Fruit fly (Drosophila melanogaster) whole organism, embryonic: ENCODE measurements around the gene CG12171.

Source experiments
- ATbp ChIP-seq: fragments of 200-800 bp; sonication (Bioruptor generic); optimal IDR thresholded peaks from 2 replicates; lab custom pipeline; 2017; ENCODE audit warnings: missing biosample characterization, mild to moderate bottlenecking, missing genetic modification characterization, missing genetic modification reagents
- BtbVII ChIP-seq: fragments of 200-800 bp; sonication (Bioruptor generic); optimal IDR thresholded peaks from 3 replicates; lab custom pipeline; 2017; ENCODE audit warnings: missing biosample characterization, mild to moderate bottlenecking, missing genetic modification characterization
- CG10209 ChIP-seq: fragments of 200-800 bp; sonication (Bioruptor generic); optimal IDR thresholded peaks from 3 replicates; lab custom pipeline; 2017; ENCODE audit warnings: missing biosample characterization, mild to moderate bottlenecking, missing genetic modification characterization, missing genetic modification reagents
- CG10543 ChIP-seq: fragments of 200-800 bp; sonication (Bioruptor generic); optimal IDR thresholded peaks from 3 replicates; lab custom pipeline; 2017; ENCODE audit warnings: missing biosample characterization, mild to moderate bottlenecking, missing genetic modification characterization, moderate library complexity
- CG11695 ChIP-seq: fragments of 200-800 bp; sonication (Bioruptor generic); IDR thresholded peaks from 3 replicates; pipeline ENCODE4 v1.3.6; 2022; ENCODE audit warnings: missing biosample characterization, missing genetic modification characterization
- CG12744 ChIP-seq: fragments of 200-800 bp; sonication (Bioruptor generic); optimal IDR thresholded peaks from 2 replicates; lab custom pipeline; 2016; ENCODE audit warnings: missing biosample characterization, missing genetic modification characterization
- CG13624 ChIP-seq: fragments of 200-800 bp; sonication (Bioruptor generic); optimal IDR thresholded peaks from 2 replicates; lab custom pipeline; 2016; ENCODE audit warnings: missing biosample characterization, missing genetic modification characterization
- CG14050 ChIP-seq: fragments of 200-800 bp; sonication (Bioruptor generic); IDR thresholded peaks from 3 replicates; pipeline ENCODE4 v1.3.6; 2022; ENCODE audit warnings: missing biosample characterization, missing genetic modification characterization
- CG17385 ChIP-seq: fragments of 200-800 bp; sonication (Bioruptor generic); optimal IDR thresholded peaks from 3 replicates; lab custom pipeline; 2018; ENCODE audit warnings: missing biosample characterization, mild to moderate bottlenecking, missing genetic modification characterization
- CG1792 ChIP-seq: fragments of 200-800 bp; sonication (Bioruptor generic); optimal IDR thresholded peaks from 2 replicates; lab custom pipeline; 2016; ENCODE audit warnings: missing biosample characterization, missing genetic modification characterization
- CG18011 ChIP-seq: fragments of 200-800 bp; sonication (Bioruptor generic); optimal IDR thresholded peaks from 2 replicates; lab custom pipeline; 2017; ENCODE audit warnings: missing biosample characterization, missing genetic modification characterization, mild to moderate bottlenecking, moderate library complexity, missing genotype
- CG1832 ChIP-seq: fragments of 200-800 bp; sonication (Bioruptor generic); optimal IDR thresholded peaks from 2 replicates; lab custom pipeline; 2017; ENCODE audit warnings: missing biosample characterization, mild to moderate bottlenecking, missing genetic modification characterization, inconsistent platforms
- CG18764 ChIP-seq: fragments of 200-800 bp; sonication (Bioruptor generic); optimal IDR thresholded peaks from 3 replicates; lab custom pipeline; 2016; ENCODE audit warnings: missing biosample characterization, missing genetic modification characterization
- CG2120 ChIP-seq: fragments of 200-800 bp; sonication (Bioruptor generic); optimal IDR thresholded peaks from 3 replicates; lab custom pipeline; 2016; ENCODE audit warnings: missing biosample characterization, missing genetic modification characterization
- CG4820 ChIP-seq: fragments of 200-800 bp; sonication (Bioruptor generic); optimal IDR thresholded peaks from 3 replicates; lab custom pipeline; 2016; ENCODE audit warnings: missing biosample characterization, missing genetic modification characterization
- CG6254 ChIP-seq: fragments of 200-800 bp; sonication (Bioruptor generic); optimal IDR thresholded peaks from 3 replicates; lab custom pipeline; 2017; ENCODE audit warnings: mild to moderate bottlenecking, missing biosample characterization, missing genetic modification reagents, missing genetic modification characterization
- CG6813 ChIP-seq: fragments of 200-800 bp; sonication (Bioruptor generic); optimal IDR thresholded peaks from 2 replicates; lab custom pipeline; 2017; ENCODE audit warnings: missing biosample characterization, missing genetic modification characterization, mild to moderate bottlenecking, moderate library complexity, missing genetic modification reagents
- CG7987 ChIP-seq: fragments of 200-800 bp; sonication (Bioruptor generic); optimal IDR thresholded peaks from 2 replicates; lab custom pipeline; 2018; ENCODE audit warnings: missing biosample characterization, mild to moderate bottlenecking, missing genetic modification characterization, moderate library complexity
- CG8089 ChIP-seq: fragments of 200-800 bp; sonication (Bioruptor generic); optimal IDR thresholded peaks from 3 replicates; lab custom pipeline; 2016; ENCODE audit warnings: missing biosample characterization, missing genetic modification characterization
- CG9215 ChIP-seq: fragments of 200-800 bp; sonication (Bioruptor generic); IDR thresholded peaks from 2 replicates; pipeline ENCODE4 v1.3.6; 2022; ENCODE audit warnings: missing biosample characterization, missing genetic modification characterization
- CG9727 ChIP-seq: fragments of 200-800 bp; sonication (Bioruptor generic); optimal IDR thresholded peaks from 3 replicates; lab custom pipeline; 2017; ENCODE audit warnings: missing biosample characterization, mild to moderate bottlenecking, missing genetic modification characterization
- Chrac-16 ChIP-seq: fragments of 200-800 bp; sonication (Bioruptor generic); optimal IDR thresholded peaks from 3 replicates; lab custom pipeline; 2016; ENCODE audit warnings: missing biosample characterization, missing genetic modification characterization
- CoRest ChIP-seq: fragments of 200-800 bp; sonication (Bioruptor generic); optimal IDR thresholded peaks from 3 replicates; lab custom pipeline; 2018; ENCODE audit warnings: missing biosample characterization, mild to moderate bottlenecking, missing genetic modification characterization, moderate library complexity
- Dfd ChIP-seq, 2 experiments: fragments of >200 bp; optimal IDR thresholded peaks; 2 replicates each; lab custom pipeline; 2017; ENCODE audit warnings: missing biosample characterization in 2 of 2, missing genetic modification characterization in 2 of 2
- Eip74EF ChIP-seq, 2 experiments: fragments of 200-800 bp in 1 of 2; fragments of >200 bp in 1 of 2; sonication (Bioruptor generic) in 1 of 2; optimal IDR thresholded peaks; 2 replicates each; lab custom pipeline; 2017 to 2019; ENCODE audit warnings: missing biosample characterization in 2 of 2, missing genetic modification characterization in 2 of 2, mild to moderate bottlenecking in 1 of 2, moderate library complexity in 1 of 2
- Ets65A ChIP-seq: fragments of 200-800 bp; sonication (Bioruptor generic); peaks from one replicate; lab custom pipeline; 2016; ENCODE audit warnings: missing biosample characterization, missing genetic modification characterization
- Hand ChIP-seq: fragments of 200-800 bp; sonication (Bioruptor generic); optimal IDR thresholded peaks from 2 replicates; lab custom pipeline; 2017; ENCODE audit warnings: mild to moderate bottlenecking, missing biosample characterization, missing genetic modification reagents, missing genetic modification characterization
- Hsf ChIP-seq: fragments of 200-800 bp; sonication (Bioruptor generic); optimal IDR thresholded peaks from 3 replicates; lab custom pipeline; 2016; ENCODE audit warnings: missing biosample characterization, missing genetic modification characterization
- Meics ChIP-seq: fragments of 200-800 bp; sonication (Bioruptor generic); optimal IDR thresholded peaks from 2 replicates; lab custom pipeline; 2017; ENCODE audit warnings: missing biosample characterization, mild to moderate bottlenecking, missing genetic modification characterization
- Ravus ChIP-seq: fragments of 200-800 bp; sonication (Bioruptor generic); IDR thresholded peaks from 2 replicates; pipeline ENCODE4 v1.3.6; 2022; ENCODE audit warnings: missing biosample characterization, missing genetic modification characterization
- Six4 ChIP-seq: fragments of 200-800 bp; sonication (Bioruptor generic); optimal IDR thresholded peaks from 2 replicates; lab custom pipeline; 2016; ENCODE audit warnings: missing biosample characterization, missing genetic modification characterization
- Sry-β ChIP-seq: fragments of 200-800 bp; sonication (Bioruptor generic); optimal IDR thresholded peaks from 2 replicates; lab custom pipeline; 2018; ENCODE audit warnings: missing biosample characterization, mild to moderate bottlenecking, missing genetic modification characterization, moderate library complexity
- Taf1 ChIP-seq: fragments of 200-800 bp; sonication (Bioruptor generic); IDR thresholded peaks from 2 replicates; pipeline ENCODE4 v1.3.6; 2022; ENCODE audit warnings: missing biosample characterization, missing genetic modification characterization
- Usf ChIP-seq: fragments of 200-800 bp; sonication (Bioruptor generic); optimal IDR thresholded peaks from 2 replicates; lab custom pipeline; 2017; ENCODE audit warnings: missing genotype, missing biosample characterization, missing genetic modification characterization
- al ChIP-seq: fragments of 200-800 bp; sonication (Bioruptor generic); IDR thresholded peaks from 2 replicates; pipeline ENCODE4 v1.3.6; 2022; ENCODE audit warnings: missing biosample characterization, missing genetic modification characterization
- cato ChIP-seq: fragments of 200-800 bp; sonication (Bioruptor generic); optimal IDR thresholded peaks from 2 replicates; lab custom pipeline; 2016; ENCODE audit warnings: missing biosample characterization, missing genetic modification characterization, borderline replicate concordance
- ci ChIP-seq: fragments of 200-800 bp; sonication (Bioruptor generic); IDR thresholded peaks from 3 replicates; pipeline ENCODE4 v1.3.6; 2022; ENCODE audit warnings: missing biosample characterization, missing genetic modification characterization
- crp ChIP-seq, 2 experiments: fragments of 200-800 bp; sonication (Bioruptor generic); optimal IDR thresholded peaks; 2 replicates in 1 of 2; 3 replicates in 1 of 2; lab custom pipeline; 2017; ENCODE audit warnings: missing biosample characterization in 2 of 2, missing genetic modification characterization in 2 of 2, mild to moderate bottlenecking in 1 of 2, moderate library complexity in 1 of 2
- en ChIP-seq: fragments of 200-800 bp; sonication (Bioruptor generic); optimal IDR thresholded peaks from 2 replicates; lab custom pipeline; 2016; ENCODE audit warnings: missing biosample characterization, missing genetic modification characterization
- esg ChIP-seq: fragments of 200-800 bp; sonication (Bioruptor generic); conservative IDR thresholded peaks from 2 replicates; pipeline ENCODE4 v1.3.6; 2022; ENCODE audit warnings: missing biosample characterization, missing genetic modification characterization
- gce ChIP-seq: fragments of 200-800 bp; sonication (Bioruptor generic); IDR thresholded peaks from 3 replicates; pipeline ENCODE4 v1.3.6; 2022; ENCODE audit warnings: missing biosample characterization, missing genetic modification characterization
- mld ChIP-seq: fragments of 200-800 bp; sonication (Bioruptor generic); IDR thresholded peaks from 3 replicates; pipeline ENCODE4 v1.3.6; 2022; ENCODE audit warnings: missing biosample characterization, missing genetic modification characterization; ENCODE audit not compliant: partially characterized antibody
- p53 ChIP-seq: fragments of 200-800 bp; sonication (Bioruptor generic); optimal IDR thresholded peaks from 2 replicates; lab custom pipeline; 2016; ENCODE audit warnings: missing biosample characterization, missing genetic modification characterization
- peb ChIP-seq: fragments of 200-800 bp; sonication (Bioruptor generic); IDR thresholded peaks from 2 replicates; pipeline ENCODE4 v1.3.6; 2022; ENCODE audit warnings: missing biosample characterization, missing genetic modification characterization
- pho ChIP-seq: fragments of 200-800 bp; sonication (Bioruptor generic); optimal IDR thresholded peaks from 2 replicates; lab custom pipeline; 2016; ENCODE audit warnings: missing biosample characterization, missing genetic modification characterization
- seq ChIP-seq: fragments of 200-800 bp; sonication (Bioruptor generic); IDR thresholded peaks from 2 replicates; pipeline ENCODE4 v1.3.6; 2022; ENCODE audit warnings: missing biosample characterization, missing genetic modification characterization
- sima ChIP-seq: fragments of 200-800 bp; sonication (Bioruptor generic); optimal IDR thresholded peaks from 2 replicates; lab custom pipeline; 2016; ENCODE audit warnings: missing biosample characterization, missing genetic modification characterization
- sob ChIP-seq: fragments of 200-800 bp; sonication (Bioruptor generic); IDR thresholded peaks from 2 replicates; pipeline ENCODE4 v1.3.6; 2022; ENCODE audit warnings: missing biosample characterization, missing genetic modification characterization
- sqz ChIP-seq: fragments of 200-800 bp; sonication (Bioruptor generic); optimal IDR thresholded peaks from 3 replicates; lab custom pipeline; 2018; ENCODE audit warnings: missing biosample characterization, mild to moderate bottlenecking, missing genetic modification characterization
- tap ChIP-seq: fragments of 200-800 bp; optimal IDR thresholded peaks from 3 replicates; lab custom pipeline; 2019; ENCODE audit warnings: missing biosample characterization, mild to moderate bottlenecking, missing genetic modification characterization, moderate library complexity
- wor ChIP-seq: fragments of 200-800 bp; sonication (Bioruptor generic); IDR thresholded peaks from 2 replicates; pipeline ENCODE4 v1.3.6; 2022; ENCODE audit warnings: missing biosample characterization, missing genetic modification characterization
- zen2 ChIP-seq: fragments of 200-800 bp; sonication (Bioruptor generic); IDR thresholded peaks from 3 replicates; pipeline ENCODE4 v1.3.6; 2022; ENCODE audit warnings: missing biosample characterization, missing genetic modification characterization; ENCODE audit not compliant: partially characterized antibody

The CG12171 gene

dm6 chr3R:5613114-5613443 is 20.3 kb upstream of the CG12171 start, which contains the start of gene Atu (continued):
- TF ChIP-seq Chrac-16 (GFP tag; lab: Kevin White, UChicago), result peak; percentile 28
- peak; percentile 32 for TF ChIP-seq CG9727 (GFP tag; lab: Kevin White, UChicago)
- TF ChIP-seq CG6254 (GFP tag; lab: Kevin White, UChicago), result no peak
- TF ChIP-seq CG1832, result no peak
- TF ChIP-seq CG8089 (GFP tag; lab: Kevin White, UChicago), result peak; percentile 46
- peak; percentile 53 for TF ChIP-seq CoRest (tag; lab: Kevin White, UChicago)
- no peak for TF ChIP-seq CG10543
- TF ChIP-seq sima (GFP tag; lab: Kevin White, UChicago), result no peak
- peak in 1 of 2 experiments; percentile 42 for TF ChIP-seq crp (GFP tag; optimal IDR thresholded peaks at IDR 0.05; lab: Kevin White, UChicago)
- TF ChIP-seq gce (GFP tag; lab: Robert Waterston, UW), result no peak
- TF ChIP-seq CG7987 (GFP tag; lab: Kevin White, UChicago), result no peak
- no peak for TF ChIP-seq Taf1 (GFP tag; lab: Robert Waterston, UW)
- TF ChIP-seq CG6813 (GFP tag; lab: Kevin White, UChicago), result no peak
- peak; percentile 52 for TF ChIP-seq sob (GFP tag; lab: Robert Waterston, UW)
- TF ChIP-seq Dfd (GFP tag; optimal IDR thresholded peaks at IDR 0.05; lab: Kevin White, UChicago), result no peak
- no peak for TF ChIP-seq BtbVII (GFP tag; lab: Kevin White, UChicago)
- TF ChIP-seq CG13624 (GFP tag; lab: Kevin White, UChicago), result no peak
- TF ChIP-seq tap (tag; lab: Kevin White, UChicago), result no peak
- TF ChIP-seq Ets65A (GFP tag; lab: Kevin White, UChicago), result no peak
- no peak for TF ChIP-seq CG14050 (GFP tag; lab: Robert Waterston, UW)
- TF ChIP-seq Sry-β (GFP tag; lab: Kevin White, UChicago), result no peak
- TF ChIP-seq en (GFP tag; lab: Kevin White, UChicago), result no peak
- TF ChIP-seq Usf, result no peak
- peak; percentile 61 for TF ChIP-seq CG4820 (GFP tag; lab: Kevin White, UChicago)
- TF ChIP-seq Eip74EF (GFP tag; optimal IDR thresholded peaks at IDR 0.05; lab: Kevin White, UChicago), result no peak
- TF ChIP-seq sqz (GFP tag; lab: Kevin White, UChicago), result peak; percentile 8
- TF ChIP-seq wor (GFP tag; lab: Robert Waterston, UW), result no peak
- peak; percentile 72 for TF ChIP-seq CG2120 (GFP tag; lab: Kevin White, UChicago)
- TF ChIP-seq al (GFP tag; lab: Robert Waterston, UW), result no peak
- TF ChIP-seq Ravus (GFP tag; lab: Robert Waterston, UW), result no peak
- TF ChIP-seq CG18011, result no peak
- no peak for TF ChIP-seq ci (GFP tag; lab: Robert Waterston, UW)
- TF ChIP-seq CG18764 (GFP tag; lab: Kevin White, UChicago), result peak; percentile 29
- TF ChIP-seq CG9215 (GFP tag; lab: Robert Waterston, UW), result no peak
- TF ChIP-seq Hsf, result peak; percentile 16
- peak; percentile 10 for TF ChIP-seq Meics (GFP tag; lab: Kevin White, UChicago)
- no peak for TF ChIP-seq CG12744 (GFP tag; lab: Kevin White, UChicago)
- no peak for TF ChIP-seq Six4 (GFP tag; lab: Kevin White, UChicago)
- TF ChIP-seq cato (GFP tag; lab: Kevin White, UChicago), result peak; percentile 12
- TF ChIP-seq CG10209 (GFP tag; lab: Kevin White, UChicago), result no peak
- TF ChIP-seq pho (GFP tag; lab: Kevin White, UChicago), result peak; percentile 38
- TF ChIP-seq CG11695 (GFP tag; lab: Robert Waterston, UW), result no peak
- TF ChIP-seq zen2 (GFP tag; lab: Robert Waterston, UW), result peak; percentile 83
- no peak for TF ChIP-seq p53 (GFP tag; lab: Kevin White, UChicago)
- peak; percentile 42; the same call in 1 of the 3 replicates for TF ChIP-seq mld (GFP tag; lab: Robert Waterston, UW)
- TF ChIP-seq peb (GFP tag; lab: Robert Waterston, UW), result no peak
- TF ChIP-seq Hand, result no peak
- TF ChIP-seq ATbp, result no peak
- no peak for TF ChIP-seq seq (GFP tag; lab: Robert Waterston, UW)
- TF ChIP-seq CG1792 (GFP tag; lab: Kevin White, UChicago), result peak; percentile 99
- no peak for TF ChIP-seq CG17385 (GFP tag; lab: Kevin White, UChicago)
- TF ChIP-seq esg, result no peak
